Fruit fly (Drosophila melanogaster): Measurements from ENCODE around the gene GluRIIB.
A peak's percentile ranks its signal among the peaks of the same experiment; 100 is the strongest.

GluRIIB gene

DNA sequence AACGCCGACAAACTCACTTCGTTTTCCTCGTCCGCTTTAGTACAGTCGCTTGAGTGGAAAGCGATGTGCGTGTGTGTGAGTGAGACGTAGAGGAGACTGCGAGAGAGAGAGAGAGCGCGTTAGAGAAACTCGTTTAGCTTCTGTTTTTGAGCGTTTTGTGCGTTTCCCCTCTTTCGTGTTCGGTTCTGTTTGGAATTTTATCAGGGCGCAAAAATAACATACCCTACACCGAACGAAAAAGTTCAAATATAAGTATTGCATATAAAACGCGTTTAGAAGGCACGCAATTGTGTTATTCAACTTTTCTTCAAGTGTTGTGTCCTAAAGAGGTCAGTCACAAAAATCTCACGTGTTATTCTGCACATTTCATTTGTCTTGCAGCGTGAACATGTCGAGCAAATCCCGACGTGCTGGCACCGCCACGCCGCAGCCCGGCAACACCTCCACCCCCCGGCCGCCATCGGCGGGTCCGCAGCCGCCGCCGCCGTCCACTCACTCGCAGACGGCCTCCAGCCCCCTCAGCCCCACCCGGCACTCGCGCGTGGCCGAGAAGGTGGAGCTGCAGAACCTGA is 16.1 kb upstream of the GluRIIB start (continued):
- TF ChIP-seq CG7556 (GFP tag; optimal IDR thresholded peaks at IDR 0.05) (peak; percentile 44), nmo (GFP tag; optimal IDR thresholded peaks at IDR 0.05) (peak; percentile 27), CG11723 (GFP tag; optimal IDR thresholded peaks at IDR 0.05) (no peak), pnt (GFP tag; optimal IDR thresholded peaks at IDR 0.05) (peak; percentile 9), CG32772 (GFP tag; IDR thresholded peaks at IDR 0.05) (0 out of 2 replicates have a peak, but pooled peaks have one; percentile 35), dimm (GFP tag; IDR thresholded peaks at IDR 0.05) (0 out of 2 replicates have a peak, but pooled peaks have one; percentile 21), MTF-1 (GFP tag; optimal IDR thresholded peaks at IDR 0.05; ENCODE audit: borderline replicate concordance) (no peak), CG14050 (GFP tag; IDR thresholded peaks at IDR 0.05) (no peak; the same call in 2 of the 3 replicates), maf-S (GFP tag; optimal IDR thresholded peaks at IDR 0.05) (peak; percentile 7), Meics (GFP tag; optimal IDR thresholded peaks at IDR 0.05) (peak; percentile 60), CG13287 (GFP tag; IDR thresholded peaks at IDR 0.05; ENCODE audit: partially characterized antibody) (0 out of 2 replicates have a peak, but pooled peaks have one; percentile 5), CG3163 (GFP tag; optimal IDR thresholded peaks at IDR 0.05) (no peak), HLHmδ (GFP tag; optimal IDR thresholded peaks at IDR 0.05) (no peak), exex (tag; optimal IDR thresholded peaks at IDR 0.05) (peak; percentile 21), CG17359 (tag; optimal IDR thresholded peaks at IDR 0.05) (peak; percentile 44), CG2202 (tag; optimal IDR thresholded peaks at IDR 0.05) (no peak), CG9727 (GFP tag; optimal IDR thresholded peaks at IDR 0.05) (peak; percentile 53), Hmx (GFP tag; optimal IDR thresholded peaks at IDR 0.05) (no peak), gcm (GFP tag; optimal IDR thresholded peaks at IDR 0.05) (no peak), Blimp-1 (GFP tag; optimal IDR thresholded peaks at IDR 0.05) (peak; percentile 75), croc (GFP tag; conservative IDR thresholded peaks at IDR 0.05) (no peak), Side (GFP tag; optimal IDR thresholded peaks at IDR 0.05) (peak; percentile 44), CG17385 (GFP tag; optimal IDR thresholded peaks at IDR 0.05) (peak; percentile 54), PHDP (tag; optimal IDR thresholded peaks at IDR 0.05) (peak; percentile 57), nerfin-1 (tag; optimal IDR thresholded peaks at IDR 0.05) (peak; percentile 26), Sox102F (GFP tag; optimal IDR thresholded peaks at IDR 0.05) (no peak), slp2 (GFP tag; optimal IDR thresholded peaks at IDR 0.05) (peak; percentile 21), CG12219 (GFP tag; optimal IDR thresholded peaks at IDR 0.05) (no peak), CG14667 (GFP tag; IDR thresholded peaks at IDR 0.05) (no peak), Dek (tag; optimal IDR thresholded peaks at IDR 0.05) (peak; percentile 39), Dip3 (GFP tag; optimal IDR thresholded peaks at IDR 0.05) (peak; percentile 0), HmgD (GFP tag; optimal IDR thresholded peaks at IDR 0.05) (no peak), Nf-YB (GFP tag; optimal IDR thresholded peaks at IDR 0.05) (no peak), Sin3A (optimal IDR thresholded peaks at IDR 0.05) (no peak), CG18262 (tag; optimal IDR thresholded peaks at IDR 0.05) (peak; percentile 36), CG18599 (GFP tag; optimal IDR thresholded peaks at IDR 0.05) (peak; percentile 74), Doc3 (GFP tag; IDR thresholded peaks at IDR 0.05; ENCODE audit: partially characterized antibody) (no peak), CG6854 (GFP tag; optimal IDR thresholded peaks at IDR 0.05) (peak; percentile 58), crp (GFP tag; optimal IDR thresholded peaks at IDR 0.05) (no peak), CG30403 (GFP tag; optimal IDR thresholded peaks at IDR 0.05) (peak; percentile 57), CG9876 (GFP tag; optimal IDR thresholded peaks at IDR 0.05) (peak; percentile 39), emc (GFP tag; optimal IDR thresholded peaks at IDR 0.05) (no peak), bsh (GFP tag; optimal IDR thresholded peaks at IDR 0.05) (peak in 1 of 2 experiments; percentile 55), h (optimal IDR thresholded peaks at IDR 0.05) (no peak), Fer1 (GFP tag; optimal IDR thresholded peaks at IDR 0.05) (peak; percentile 68), CG3407 (GFP tag; optimal IDR thresholded peaks at IDR 0.05) (no peak), CG8290 (GFP tag; optimal IDR thresholded peaks at IDR 0.05) (no peak), CG8290 (tag; optimal IDR thresholded peaks at IDR 0.05) (no peak), ftz-f1 (GFP tag; optimal IDR thresholded peaks at IDR 0.05) (peak; percentile 37), zen2 (GFP tag; IDR thresholded peaks at IDR 0.05; ENCODE audit: partially characterized antibody) (no peak)

All from whole organism, embryonic.